Worm (Caenorhabditis elegans): ENCODE measurements around the gene srz-69.
A peak's percentile ranks its signal among the peaks of the same experiment; 100 is the strongest.

- TF ChIP-seq him-1 (tag; optimal IDR thresholded peaks at IDR 0.05): peak; percentile 23
- TF ChIP-seq W03F9.2 (tag; optimal IDR thresholded peaks at IDR 0.05): no peak
- no peak for TF ChIP-seq dao-5 (tag; optimal IDR thresholded peaks at IDR 0.05)
These were observed 47.6 kb upstream of the srz-69 start for ce11 chrIV:3524584-3525020.

All from whole organism, L4/young adult.